Fruit fly (Drosophila melanogaster) ovary, adult (tissue): ENCODE data around the gene Mal-B2.

Experiments
- CG17801 ChIP-seq: fragments of 200-800 bp; optimal IDR thresholded peaks from 2 replicates; lab custom pipeline; 2019; ENCODE audit warnings: missing biosample characterization, mild to moderate bottlenecking, missing genetic modification characterization, moderate library complexity; ENCODE audit not compliant: partially characterized antibody

Mal-B2 gene

dm6 chr2L:11849658-11850057, at the start of gene Mal-B2:
Gene Mal-B2 (plus strand): TSS chr2L:11849958.
- no peak for TF ChIP-seq CG17801 (GFP tag; lab: Kevin White, UChicago)

- TF ChIP-seq CG17801 (GFP tag; lab: Kevin White, UChicago), result no peak
These were observed 45.3 kb upstream of the Mal-B2 start for dm6 chr2L:11804228-11805044.

- TF ChIP-seq CG17801 (GFP tag; lab: Kevin White, UChicago), result no peak
These were observed 43.6 kb upstream of the Mal-B2 start for dm6 chr2L:11806022-11806700.

dm6 chr2L:11806701-11807674, 42.8 kb upstream of the Mal-B2 start:
- peak; percentile 51 for TF ChIP-seq CG17801 (GFP tag; lab: Kevin White, UChicago)

dm6 chr2L:11807697-11808226, 42.0 kb upstream of the Mal-B2 start:
- peak; percentile 48 for TF ChIP-seq CG17801 (GFP tag; lab: Kevin White, UChicago)

dm6 chr2L:11808327-11808701, 41.4 kb upstream of the Mal-B2 start:
- TF ChIP-seq CG17801 (GFP tag; lab: Kevin White, UChicago), result no peak

dm6 chr2L:11808702-11809583, 40.8 kb upstream of the Mal-B2 start, which contains the start of gene crol:
Gene crol (minus strand): TSS chr2L:11809438.
- no peak for TF ChIP-seq CG17801 (GFP tag; lab: Kevin White, UChicago)

- no peak for TF ChIP-seq CG17801 (GFP tag; lab: Kevin White, UChicago)
These were observed 39.9 kb upstream of the Mal-B2 start for dm6 chr2L:11809823-11810222.

- TF ChIP-seq CG17801 (GFP tag; lab: Kevin White, UChicago), result no peak
These were observed 36.7 kb upstream of the Mal-B2 start for dm6 chr2L:11812781-11813664.

- TF ChIP-seq CG17801 (GFP tag; lab: Kevin White, UChicago), result no peak
These were observed 36.1 kb upstream of the Mal-B2 start, which contains the start of gene CycY for dm6 chr2L:11813665-11814087. Gene CycY (minus strand): TSS chr2L:11813780.

dm6 chr2L:11816376-11816775, 33.4 kb upstream of the Mal-B2 start:
- TF ChIP-seq CG17801 (GFP tag; lab: Kevin White, UChicago), result no peak

dm6 chr2L:11823470-11824162, 26.1 kb upstream of the Mal-B2 start:
- no peak for TF ChIP-seq CG17801 (GFP tag; lab: Kevin White, UChicago)
